Fruit fly (Drosophila melanogaster): ENCODE measurements around the gene mtSSB.

The mtSSB gene

dm6 chr3R:16236713-16237641, 31.9 kb upstream of the mtSSB start (continued):
- TF ChIP-seq CG6163 (GFP tag; IDR thresholded peaks at IDR 0.05) = no peak
- TF ChIP-seq CG8319 (GFP tag; optimal IDR thresholded peaks at IDR 0.05) = peak; percentile 96
- TF ChIP-seq CG11294 (GFP tag; IDR thresholded peaks at IDR 0.05) = no peak
- no peak for TF ChIP-seq eg (GFP tag; IDR thresholded peaks at IDR 0.05)
- TF ChIP-seq Smox (GFP tag; optimal IDR thresholded peaks at IDR 0.05) = peak; percentile 93
- TF ChIP-seq dac (GFP tag; optimal IDR thresholded peaks at IDR 0.05) = peak; percentile 93
- TF ChIP-seq Hr39 (GFP tag; optimal IDR thresholded peaks at IDR 0.05) = peak; percentile 92
- peak; percentile 84 for TF ChIP-seq fkh (GFP tag; optimal IDR thresholded peaks at IDR 0.05)
- peak; percentile 95 to 97 for TF ChIP-seq ss (GFP tag; optimal IDR thresholded peaks at IDR 0.05)
- TF ChIP-seq spab (GFP tag; optimal IDR thresholded peaks at IDR 0.05) = peak; percentile 96
- TF ChIP-seq CG3919 (GFP tag; optimal IDR thresholded peaks at IDR 0.05) = peak; percentile 97
- peak; percentile 95 for TF ChIP-seq Hr4 (GFP tag; optimal IDR thresholded peaks at IDR 0.05)
- peak; percentile 83 for TF ChIP-seq Ets21C (GFP tag; optimal IDR thresholded peaks at IDR 0.05)
- peak; percentile 98 for TF ChIP-seq CG32006 (GFP tag; optimal IDR thresholded peaks at IDR 0.05)
- peak; percentile 93 for TF ChIP-seq Met (GFP tag; optimal IDR thresholded peaks at IDR 0.05)
- TF ChIP-seq CG16779 (tag; optimal IDR thresholded peaks at IDR 0.05) = peak; percentile 93
- peak; percentile 95 for TF ChIP-seq CG6276 (GFP tag; optimal IDR thresholded peaks at IDR 0.05)
- peak; percentile 97 for TF ChIP-seq CG8632 (GFP tag; optimal IDR thresholded peaks at IDR 0.05)
- peak; percentile 82 for TF ChIP-seq Lpt (GFP tag; optimal IDR thresholded peaks at IDR 0.05)
- TF ChIP-seq vri (GFP tag; optimal IDR thresholded peaks at IDR 0.05) = peak; percentile 74
- TF ChIP-seq Sox102F (GFP tag; optimal IDR thresholded peaks at IDR 0.05) = peak; percentile 94
- peak; percentile 98 for TF ChIP-seq acj6 (GFP tag; optimal IDR thresholded peaks at IDR 0.05)
- TF ChIP-seq CG34406 (GFP tag; optimal IDR thresholded peaks at IDR 0.05) = peak; percentile 98
- TF ChIP-seq Hr38 (GFP tag; optimal IDR thresholded peaks at IDR 0.05) = no peak
- TF ChIP-seq CG9139 (GFP tag; optimal IDR thresholded peaks at IDR 0.05) = peak; percentile 92
- peak; percentile 98 for TF ChIP-seq Eip78C (GFP tag)
- TF ChIP-seq CG31627 (GFP tag; optimal IDR thresholded peaks at IDR 0.05) = peak; percentile 92
- TF ChIP-seq CG11762 (GFP tag; optimal IDR thresholded peaks at IDR 0.05; ENCODE audit: insufficient read depth) = peak; percentile 95
- TF ChIP-seq CG10631 (GFP tag; optimal IDR thresholded peaks at IDR 0.05) = peak; percentile 99
- TF ChIP-seq lz (GFP tag; optimal IDR thresholded peaks at IDR 0.05) = peak; percentile 94
- TF ChIP-seq CG1621 (tag; optimal IDR thresholded peaks at IDR 0.05) = peak; percentile 86
- peak; percentile 94 for TF ChIP-seq CG4318 (GFP tag; optimal IDR thresholded peaks at IDR 0.05)
- TF ChIP-seq topi (GFP tag; optimal IDR thresholded peaks at IDR 0.05) = peak; percentile 93
- TF ChIP-seq Sox15 (GFP tag; optimal IDR thresholded peaks at IDR 0.05) = peak; percentile 94

DNA sequence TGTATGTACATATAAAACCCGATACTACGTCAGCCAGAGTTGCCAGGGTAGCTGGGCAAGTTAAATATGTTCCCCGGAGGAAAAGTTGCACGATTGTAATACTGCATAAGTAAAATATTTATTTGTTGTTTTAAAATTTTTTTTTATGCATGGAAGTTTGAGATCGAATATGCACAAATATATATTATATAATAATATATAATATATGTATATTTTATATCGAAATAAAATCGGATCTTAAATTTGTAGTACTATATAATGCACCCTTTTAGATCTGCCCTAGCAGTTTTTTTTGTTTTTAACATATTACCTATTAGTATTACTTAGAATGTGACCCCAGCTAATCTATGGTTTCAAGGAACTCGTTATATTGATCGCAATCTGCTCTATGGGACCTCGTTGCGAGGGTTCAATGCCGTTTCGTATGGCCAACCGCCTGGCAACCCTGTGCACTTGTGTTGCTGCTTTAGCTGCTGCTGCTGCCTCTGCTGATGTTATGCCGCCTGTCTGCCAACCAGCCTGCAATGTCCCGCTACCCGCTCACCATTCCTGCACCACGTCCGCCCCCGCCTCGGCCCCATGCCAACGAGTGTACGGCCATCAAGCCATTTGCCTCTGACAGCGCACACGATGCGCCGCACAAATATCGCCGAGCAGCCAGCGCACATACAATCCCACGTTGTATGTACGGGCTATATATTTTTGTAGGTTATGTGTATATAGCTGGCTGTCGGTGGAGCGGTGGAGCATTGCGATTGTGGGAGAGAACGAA, 31.1 kb upstream of the mtSSB start:
- peak; percentile 94 for TF ChIP-seq CG3032 (tag; optimal IDR thresholded peaks at IDR 0.05)
- TF ChIP-seq CG10669 (GFP tag; optimal IDR thresholded peaks at IDR 0.05) = peak; percentile 82
- peak; percentile 86 for TF ChIP-seq esn (GFP tag; optimal IDR thresholded peaks at IDR 0.05)
- TF ChIP-seq Blimp-1 (GFP tag; optimal IDR thresholded peaks at IDR 0.05) = peak; percentile 87
- peak; percentile 36 for TF ChIP-seq Lpt (GFP tag; optimal IDR thresholded peaks at IDR 0.05)
- TF ChIP-seq CG6163 (GFP tag; IDR thresholded peaks at IDR 0.05) = no peak
- peak; percentile 41 to 83 for TF ChIP-seq salr (GFP tag; optimal IDR thresholded peaks at IDR 0.05)
- TF ChIP-seq CG8632 (GFP tag; optimal IDR thresholded peaks at IDR 0.05) = peak; percentile 95
- peak; percentile 32 for TF ChIP-seq Eip93F (GFP tag; optimal IDR thresholded peaks at IDR 0.05)
- no peak for TF ChIP-seq Eip75B (GFP tag; optimal IDR thresholded peaks at IDR 0.05)
- peak; percentile 14 for TF ChIP-seq dsx (GFP tag; optimal IDR thresholded peaks at IDR 0.05; ENCODE audit: poor library complexity, severe bottlenecking)
- peak; percentile 45 for TF ChIP-seq Sox102F (GFP tag; optimal IDR thresholded peaks at IDR 0.05)
- TF ChIP-seq CG7368 (GFP tag; optimal IDR thresholded peaks at IDR 0.05) = no peak
- TF ChIP-seq Ets21C (GFP tag; optimal IDR thresholded peaks at IDR 0.05) = peak; percentile 33
- peak; percentile 75 for TF ChIP-seq CG31627 (GFP tag; optimal IDR thresholded peaks at IDR 0.05)
- TF ChIP-seq spab (GFP tag; optimal IDR thresholded peaks at IDR 0.05) = peak; percentile 91
- TF ChIP-seq CG6276 (GFP tag; optimal IDR thresholded peaks at IDR 0.05) = peak; percentile 93
- peak; percentile 91 for TF ChIP-seq Eip78C (GFP tag)
- TF ChIP-seq lz (GFP tag; optimal IDR thresholded peaks at IDR 0.05) = peak; percentile 87
- TF ChIP-seq net (GFP tag; optimal IDR thresholded peaks at IDR 0.05) = peak; percentile 45
- no peak for TF ChIP-seq eg (GFP tag; IDR thresholded peaks at IDR 0.05)
- peak; percentile 76 for TF ChIP-seq CG8319 (GFP tag; optimal IDR thresholded peaks at IDR 0.05)
- TF ChIP-seq vri (GFP tag; optimal IDR thresholded peaks at IDR 0.05) = peak; percentile 74
- no peak for TF ChIP-seq Gug (GFP tag; IDR thresholded peaks at IDR 0.05)
- TF ChIP-seq CG6792 (GFP tag; optimal IDR thresholded peaks at IDR 0.05) = peak; percentile 67
